Fruit fly (Drosophila melanogaster) whole organism, embryonic: Measurements from ENCODE around the gene CG4313.

Experiments used
- CG10209 ChIP-seq: fragments of 200-800 bp; sonication (Bioruptor generic); optimal IDR thresholded peaks from 3 replicates; lab custom pipeline; 2017; ENCODE audit warnings: missing biosample characterization, mild to moderate bottlenecking, missing genetic modification characterization, missing genetic modification reagents
- CG10654 ChIP-seq: fragments of 200-800 bp; sonication (Bioruptor generic); optimal IDR thresholded peaks from 2 replicates; lab custom pipeline; 2016; ENCODE audit warnings: missing biosample characterization, missing genetic modification characterization
- CG11093 ChIP-seq: fragments of 200-800 bp; sonication (Bioruptor generic); IDR thresholded peaks from 3 replicates; pipeline ENCODE4 v1.3.6; 2022; ENCODE audit warnings: missing biosample characterization, missing genetic modification characterization
- CG11560 ChIP-seq: fragments of 200-800 bp; sonication (Bioruptor generic); IDR thresholded peaks from 3 replicates; pipeline ENCODE4 v1.3.6; 2022; ENCODE audit warnings: missing biosample characterization, missing genetic modification characterization
- CG12659 ChIP-seq: fragments of 200-800 bp; sonication (Bioruptor generic); optimal IDR thresholded peaks from 3 replicates; lab custom pipeline; 2017; ENCODE audit warnings: mild to moderate bottlenecking, missing biosample characterization, missing genetic modification reagents, missing genetic modification characterization
- CG13123 ChIP-seq: fragments of 200-800 bp; sonication (Bioruptor generic); optimal IDR thresholded peaks from 2 replicates; lab custom pipeline; 2016; ENCODE audit warnings: missing biosample characterization, missing genetic modification characterization
- CG13424 ChIP-seq: fragments of 200-800 bp; sonication (Bioruptor generic); optimal IDR thresholded peaks from 2 replicates; lab custom pipeline; 2019; ENCODE audit warnings: missing biosample characterization, mild to moderate bottlenecking, missing genetic modification characterization, moderate library complexity
- CG14667 ChIP-seq: fragments of 200-800 bp; sonication (Bioruptor generic); IDR thresholded peaks from 2 replicates; pipeline ENCODE4 v1.3.6; 2022; ENCODE audit warnings: missing biosample characterization, missing genetic modification characterization
- CG14710 ChIP-seq: fragments of 200-800 bp; sonication (Bioruptor generic); optimal IDR thresholded peaks from 3 replicates; lab custom pipeline; 2019; ENCODE audit warnings: missing biosample characterization, mild to moderate bottlenecking, missing genetic modification characterization, moderate library complexity
- CG17385 ChIP-seq: fragments of 200-800 bp; sonication (Bioruptor generic); optimal IDR thresholded peaks from 3 replicates; lab custom pipeline; 2018; ENCODE audit warnings: missing biosample characterization, mild to moderate bottlenecking, missing genetic modification characterization
- CG17829 ChIP-seq: fragments of 200-800 bp; optimal IDR thresholded peaks from 2 replicates; lab custom pipeline; 2019; ENCODE audit warnings: missing biosample characterization, mild to moderate bottlenecking, missing genetic modification characterization, moderate library complexity
- CG2202 ChIP-seq: fragments of 200-800 bp; sonication (Bioruptor generic); optimal IDR thresholded peaks from 2 replicates; lab custom pipeline; 2018; ENCODE audit warnings: missing biosample characterization, mild to moderate bottlenecking, missing genetic modification characterization
- CG42726 ChIP-seq: fragments of 200-800 bp; sonication (Bioruptor generic); IDR thresholded peaks from 2 replicates; pipeline ENCODE4 v1.3.6; 2022; ENCODE audit warnings: missing biosample characterization, missing genetic modification characterization; ENCODE audit not compliant: partially characterized antibody
- CG4404 ChIP-seq: fragments of 200-800 bp; sonication (Bioruptor generic); IDR thresholded peaks from 2 replicates; pipeline ENCODE4 v1.3.6; 2022; ENCODE audit warnings: missing biosample characterization, missing genetic modification characterization
- CG4424 ChIP-seq: fragments of 200-800 bp; sonication (Bioruptor generic); optimal IDR thresholded peaks from 3 replicates; lab custom pipeline; 2016; ENCODE audit warnings: missing biosample characterization, missing genetic modification characterization
- CG6175 ChIP-seq: fragments of 200-800 bp; sonication (Bioruptor generic); IDR thresholded peaks from 3 replicates; pipeline ENCODE4 v1.3.6; 2022; ENCODE audit warnings: missing biosample characterization, missing genetic modification characterization
- CG6254 ChIP-seq: fragments of 200-800 bp; sonication (Bioruptor generic); optimal IDR thresholded peaks from 3 replicates; lab custom pipeline; 2017; ENCODE audit warnings: mild to moderate bottlenecking, missing biosample characterization, missing genetic modification reagents, missing genetic modification characterization
- CG6683 ChIP-seq: fragments of 200-800 bp; sonication (Bioruptor generic); optimal IDR thresholded peaks from 2 replicates; lab custom pipeline; 2017; ENCODE audit warnings: missing biosample characterization, mild to moderate bottlenecking, missing genetic modification characterization, missing genetic modification reagents
- CG7372 ChIP-seq: fragments of 200-800 bp; sonication (Bioruptor generic); IDR thresholded peaks from 2 replicates; pipeline ENCODE4 v1.3.6; 2022; ENCODE audit warnings: missing biosample characterization, missing genetic modification characterization
- CG7745 ChIP-seq: fragments of 200-800 bp; sonication (Bioruptor generic); optimal IDR thresholded peaks from 2 replicates; lab custom pipeline; 2018; ENCODE audit warnings: missing biosample characterization, mild to moderate bottlenecking, missing genetic modification characterization, moderate library complexity
- CG9932 ChIP-seq: fragments of 200-800 bp; sonication (Bioruptor generic); IDR thresholded peaks from 2 replicates; pipeline ENCODE4 v1.3.6; 2022; ENCODE audit warnings: missing biosample characterization, missing genetic modification characterization
- Dip3 ChIP-seq: fragments of 200-800 bp; sonication (Bioruptor generic); optimal IDR thresholded peaks from 3 replicates; lab custom pipeline; 2016; ENCODE audit warnings: missing biosample characterization, missing genetic modification characterization
- Doc3 ChIP-seq: fragments of 200-800 bp; sonication (Bioruptor generic); IDR thresholded peaks from 3 replicates; pipeline ENCODE4 v1.3.6; 2022; ENCODE audit warnings: missing biosample characterization, missing genetic modification characterization; ENCODE audit not compliant: partially characterized antibody
- Dp ChIP-seq: fragments of 200-800 bp; sonication (Bioruptor generic); optimal IDR thresholded peaks from 2 replicates; lab custom pipeline; 2018; ENCODE audit warnings: missing biosample characterization, mild to moderate bottlenecking, missing genetic modification characterization, moderate library complexity
- E2f1 ChIP-seq: fragments of 200-800 bp; sonication (Bioruptor generic); IDR thresholded peaks from 2 replicates; pipeline ENCODE4 v1.3.6; 2022; ENCODE audit warnings: missing biosample characterization, missing genetic modification characterization
- Eip74EF ChIP-seq, 2 experiments: fragments of 200-800 bp in 1 of 2; fragments of >200 bp in 1 of 2; sonication (Bioruptor generic) in 1 of 2; optimal IDR thresholded peaks; 2 replicates each; lab custom pipeline; 2017 to 2019; ENCODE audit warnings: missing biosample characterization in 2 of 2, missing genetic modification characterization in 2 of 2, mild to moderate bottlenecking in 1 of 2, moderate library complexity in 1 of 2
- Elba2 ChIP-seq: fragments of 200-800 bp; sonication (Bioruptor generic); optimal IDR thresholded peaks from 3 replicates; lab custom pipeline; 2016; ENCODE audit warnings: missing biosample characterization, missing genetic modification characterization
- HLH3B ChIP-seq: fragments of 200-800 bp; sonication (Bioruptor generic); IDR thresholded peaks from 2 replicates; pipeline ENCODE4 v1.3.6; 2022; ENCODE audit warnings: missing biosample characterization, missing genetic modification characterization
- Hr51 ChIP-seq, 2 experiments: fragments of 200-800 bp; sonication (Bioruptor generic); optimal IDR thresholded peaks; 2 replicates in 1 of 2; 3 replicates in 1 of 2; lab custom pipeline; 2016 to 2018; ENCODE audit warnings: missing biosample characterization in 2 of 2, missing genetic modification characterization in 2 of 2, mild to moderate bottlenecking in 1 of 2, moderate library complexity in 1 of 2
- Meics ChIP-seq: fragments of 200-800 bp; sonication (Bioruptor generic); optimal IDR thresholded peaks from 2 replicates; lab custom pipeline; 2017; ENCODE audit warnings: missing biosample characterization, mild to moderate bottlenecking, missing genetic modification characterization
- Opbp ChIP-seq: fragments of 200-800 bp; sonication (Bioruptor generic); IDR thresholded peaks from 3 replicates; pipeline ENCODE4 v1.3.6; 2022; ENCODE audit warnings: missing biosample characterization, missing genetic modification characterization; ENCODE audit not compliant: partially characterized antibody
- Pdp1 ChIP-seq, 2 experiments: fragments of 200-800 bp; sonication (Bioruptor generic); optimal IDR thresholded peaks; 3 replicates each; lab custom pipeline; 2016; ENCODE audit warnings: missing biosample characterization in 2 of 2, missing genetic modification characterization in 2 of 2, mild to moderate bottlenecking in 1 of 2, moderate library complexity in 1 of 2
- Trl ChIP-seq, 3 experiments: fragments of >200 bp in 2 of 3; fragments of 200-800 bp in 1 of 3; sonication (Bioruptor generic) in 1 of 3; optimal IDR thresholded peaks; 2 replicates in 1 of 3; 3 replicates in 2 of 3; lab custom pipeline; 2016 to 2017; ENCODE audit warnings: missing biosample characterization in 1 of 3, missing genetic modification characterization in 1 of 3
- Xrp1 ChIP-seq: fragments of 200-800 bp; sonication (Bioruptor generic); IDR thresholded peaks from 2 replicates; pipeline ENCODE4 v1.3.6; 2022; ENCODE audit warnings: missing biosample characterization, missing genetic modification characterization
- chinmo ChIP-seq: fragments of 200-800 bp; sonication (Bioruptor generic); IDR thresholded peaks from 4 replicates; pipeline ENCODE4 v1.3.6; 2022; ENCODE audit warnings: missing biosample characterization, missing genetic modification characterization; ENCODE audit not compliant: partially characterized antibody
- chn ChIP-seq: fragments of 200-800 bp; sonication (Bioruptor generic); optimal IDR thresholded peaks from 2 replicates; lab custom pipeline; 2016; ENCODE audit warnings: missing biosample characterization, missing genetic modification characterization
- crol ChIP-seq: fragments of 200-800 bp; sonication (Bioruptor generic); IDR thresholded peaks from 2 replicates; pipeline ENCODE4 v1.3.6; 2022; ENCODE audit warnings: missing biosample characterization, missing genetic modification characterization
- ftz-f1 ChIP-seq: fragments of 200-800 bp; sonication (Bioruptor generic); optimal IDR thresholded peaks from 2 replicates; lab custom pipeline; 2016; ENCODE audit warnings: missing biosample characterization, missing genetic modification characterization
- lmd ChIP-seq: fragments of 200-800 bp; sonication (Bioruptor generic); IDR thresholded peaks from 2 replicates; pipeline ENCODE4 v1.3.6; 2022; ENCODE audit warnings: missing biosample characterization, missing genetic modification characterization
- p53 ChIP-seq: fragments of 200-800 bp; sonication (Bioruptor generic); optimal IDR thresholded peaks from 2 replicates; lab custom pipeline; 2016; ENCODE audit warnings: missing biosample characterization, missing genetic modification characterization
- rib ChIP-seq: fragments of 200-800 bp; sonication (Bioruptor generic); IDR thresholded peaks from 2 replicates; pipeline ENCODE4 v1.3.6; 2022; ENCODE audit warnings: missing biosample characterization, missing genetic modification characterization
- schlank ChIP-seq: fragments of 200-800 bp; sonication (Bioruptor generic); optimal IDR thresholded peaks from 2 replicates; lab custom pipeline; 2018; ENCODE audit warnings: missing biosample characterization, mild to moderate bottlenecking, missing genetic modification characterization
- sima ChIP-seq: fragments of 200-800 bp; sonication (Bioruptor generic); optimal IDR thresholded peaks from 2 replicates; lab custom pipeline; 2016; ENCODE audit warnings: missing biosample characterization, missing genetic modification characterization
- sisA ChIP-seq: fragments of 200-800 bp; sonication (Bioruptor generic); IDR thresholded peaks from 2 replicates; pipeline ENCODE4 v1.3.6; 2022; ENCODE audit warnings: missing biosample characterization, missing genetic modification characterization
- tgo ChIP-seq: fragments of 200-800 bp; sonication (Bioruptor generic); IDR thresholded peaks from 3 replicates; pipeline ENCODE4 v1.3.6; 2022; ENCODE audit warnings: missing biosample characterization, missing genetic modification characterization
- tna ChIP-seq: fragments of 200-800 bp; sonication (Bioruptor generic); IDR thresholded peaks from 2 replicates; pipeline ENCODE4 v1.3.6; 2022; ENCODE audit warnings: missing biosample characterization, missing genetic modification characterization; ENCODE audit not compliant: partially characterized antibody
- vnd ChIP-seq: fragments of 200-800 bp; sonication (Bioruptor generic); IDR thresholded peaks from 3 replicates; pipeline ENCODE4 v1.3.6; 2022; ENCODE audit warnings: missing biosample characterization, missing genetic modification characterization; ENCODE audit not compliant: partially characterized antibody
- zfh2 ChIP-seq: fragments of 200-800 bp; sonication (Bioruptor generic); optimal IDR thresholded peaks from 2 replicates; lab custom pipeline; 2016; ENCODE audit warnings: missing biosample characterization, missing genetic modification characterization

Gene CG4313

dm6 chrX:2041981-2042847, 546 bp downstream of the CG4313 start, which contains the start of the genes Actn and usp (continued):
- TF ChIP-seq Hr51 (GFP tag; optimal IDR thresholded peaks at IDR 0.05; lab: Kevin White, UChicago) (peak in 1 of 2 experiments; percentile 28), CG7372 (GFP tag; lab: Robert Waterston, UW) (no peak), Trl (optimal IDR thresholded peaks at IDR 0.05; lab: Kevin White, UChicago) (no peak), Trl (GFP tag; optimal IDR thresholded peaks at IDR 0.05; lab: Kevin White, UChicago) (no peak), schlank (no peak), CG14667 (GFP tag; lab: Robert Waterston, UW) (no peak), Dip3 (GFP tag; lab: Kevin White, UChicago) (no peak), Xrp1 (peak; percentile 42; the same call in 1 of the 2 replicates), CG17829 (tag; lab: Kevin White, UChicago) (peak; percentile 57), CG6254 (GFP tag; lab: Kevin White, UChicago) (no peak), Dp (no peak), CG10654 (no peak), tgo (no peak), p53 (GFP tag; lab: Kevin White, UChicago) (no peak), CG10209 (no peak), CG12659 (GFP tag; lab: Kevin White, UChicago) (peak; percentile 27), CG7745 (tag; lab: Kevin White, UChicago) (no peak), CG9932 (GFP tag; lab: Robert Waterston, UW) (peak; percentile 16; the same call in 1 of the 2 replicates), HLH3B (GFP tag; lab: Robert Waterston, UW) (0 out of 2 replicates have a peak, but pooled peaks have one; percentile 10), vnd (no peak), ftz-f1 (GFP tag; lab: Kevin White, UChicago) (no peak), CG11093 (GFP tag; lab: Robert Waterston, UW) (no peak), CG13424 (tag; lab: Kevin White, UChicago) (peak; percentile 33), CG42726 (GFP tag; lab: Robert Waterston, UW) (no peak), zfh2 (no peak), CG4404 (GFP tag; lab: Robert Waterston, UW) (no peak), Pdp1 (GFP tag; optimal IDR thresholded peaks at IDR 0.05; lab: Kevin White, UChicago) (peak in 1 of 2 experiments; percentile 27), CG14710 (tag; lab: Kevin White, UChicago) (peak; percentile 47), Eip74EF (GFP tag; optimal IDR thresholded peaks at IDR 0.05; lab: Kevin White, UChicago) (peak in 1 of 2 experiments; percentile 83), CG17385 (GFP tag; lab: Kevin White, UChicago) (peak; percentile 89), sisA (GFP tag; lab: Robert Waterston, UW) (no peak), Doc3 (GFP tag; lab: Robert Waterston, UW) (no peak), CG6683 (GFP tag; lab: Kevin White, UChicago) (no peak), E2f1 (GFP tag; lab: Robert Waterston, UW) (no peak), Elba2 (GFP tag; lab: Kevin White, UChicago) (no peak), CG11560 (tag; lab: Robert Waterston, UW) (no peak), chinmo (GFP tag; lab: Robert Waterston, UW) (no peak), Opbp (no peak), chn (GFP tag; lab: Kevin White, UChicago) (no peak), CG13123 (GFP tag; lab: Kevin White, UChicago) (no peak), crol (GFP tag; lab: Robert Waterston, UW) (peak; percentile 82), CG2202 (tag; lab: Kevin White, UChicago) (no peak), tna (GFP tag; lab: Robert Waterston, UW) (no peak), lmd (GFP tag; lab: Robert Waterston, UW) (no peak; the same call in 1 of the 2 replicates), CG4424 (GFP tag; lab: Kevin White, UChicago) (peak; percentile 45), Meics (GFP tag; lab: Kevin White, UChicago) (peak; percentile 22), sima (no peak), rib (GFP tag; lab: Robert Waterston, UW) (peak; percentile 94), CG6175 (GFP tag; lab: Robert Waterston, UW) (no peak)
